Fruit fly (Drosophila melanogaster) whole organism, embryonic: ENCODE data around the gene gw.
A peak's percentile ranks its signal among the peaks of the same experiment; 100 is the strongest.

Experiments used
- ATbp ChIP-seq: fragments of 200-800 bp; sonication (Bioruptor generic); optimal IDR thresholded peaks from 2 replicates; lab custom pipeline; 2017; ENCODE audit warnings: missing biosample characterization, mild to moderate bottlenecking, missing genetic modification characterization, missing genetic modification reagents
- CG10462 ChIP-seq: fragments of 200-800 bp; sonication (Bioruptor generic); optimal IDR thresholded peaks from 2 replicates; lab custom pipeline; 2016; ENCODE audit warnings: missing biosample characterization, missing genetic modification characterization
- CG11696 ChIP-seq: fragments of 200-800 bp; sonication (Bioruptor generic); IDR thresholded peaks from 2 replicates; pipeline ENCODE4 v1.3.6; 2022; ENCODE audit warnings: missing biosample characterization, missing genetic modification characterization
- CG12071 ChIP-seq: fragments of 200-800 bp; sonication (Bioruptor generic); optimal IDR thresholded peaks from 3 replicates; lab custom pipeline; 2018; ENCODE audit warnings: missing biosample characterization, mild to moderate bottlenecking, missing genetic modification characterization
- CG12155 ChIP-seq: fragments of 200-800 bp; sonication (Bioruptor generic); optimal IDR thresholded peaks from 3 replicates; lab custom pipeline; 2016; ENCODE audit warnings: missing biosample characterization, missing genetic modification characterization
- CG12744 ChIP-seq: fragments of 200-800 bp; sonication (Bioruptor generic); optimal IDR thresholded peaks from 2 replicates; lab custom pipeline; 2016; ENCODE audit warnings: missing biosample characterization, missing genetic modification characterization
- CG14860 ChIP-seq: fragments of 200-800 bp; sonication (Bioruptor generic); IDR thresholded peaks from 3 replicates; pipeline ENCODE4 v1.3.6; 2022; ENCODE audit warnings: missing biosample characterization, missing genetic modification characterization; ENCODE audit not compliant: partially characterized antibody
- CG15073 ChIP-seq: fragments of 200-800 bp; sonication (Bioruptor generic); optimal IDR thresholded peaks from 2 replicates; lab custom pipeline; 2016; ENCODE audit warnings: missing biosample characterization, missing genetic modification characterization
- CG17359 ChIP-seq: fragments of 200-800 bp; sonication (Bioruptor generic); optimal IDR thresholded peaks from 3 replicates; lab custom pipeline; 2018; ENCODE audit warnings: missing biosample characterization, mild to moderate bottlenecking, missing genetic modification characterization, moderate library complexity
- CG17829 ChIP-seq: fragments of 200-800 bp; optimal IDR thresholded peaks from 2 replicates; lab custom pipeline; 2019; ENCODE audit warnings: missing biosample characterization, mild to moderate bottlenecking, missing genetic modification characterization, moderate library complexity
- CG18476 ChIP-seq: fragments of 200-800 bp; sonication (Bioruptor generic); optimal IDR thresholded peaks from 2 replicates; lab custom pipeline; 2016; ENCODE audit warnings: missing biosample characterization, mild to moderate bottlenecking, missing genetic modification characterization
- CG2120 ChIP-seq: fragments of 200-800 bp; sonication (Bioruptor generic); optimal IDR thresholded peaks from 3 replicates; lab custom pipeline; 2016; ENCODE audit warnings: missing biosample characterization, missing genetic modification characterization
- CG2712 ChIP-seq: fragments of 200-800 bp; optimal IDR thresholded peaks from 3 replicates; lab custom pipeline; 2019; ENCODE audit warnings: missing biosample characterization, mild to moderate bottlenecking, missing genetic modification characterization, moderate library complexity
- CG32767 ChIP-seq: fragments of 200-800 bp; sonication (Bioruptor generic); IDR thresholded peaks from 2 replicates; pipeline ENCODE4 v1.3.6; 2022; ENCODE audit warnings: missing biosample characterization, missing genetic modification characterization
- CG7745 ChIP-seq: fragments of 200-800 bp; sonication (Bioruptor generic); optimal IDR thresholded peaks from 2 replicates; lab custom pipeline; 2018; ENCODE audit warnings: missing biosample characterization, mild to moderate bottlenecking, missing genetic modification characterization, moderate library complexity
- CG8290 ChIP-seq, 3 experiments: fragments of 200-800 bp; sonication (Bioruptor generic); optimal IDR thresholded peaks; 2 replicates each; lab custom pipeline; 2016 to 2019; ENCODE audit warnings: missing biosample characterization in 3 of 3, missing genetic modification characterization in 3 of 3, mild to moderate bottlenecking in 2 of 3, moderate library complexity in 1 of 3
- CG9727 ChIP-seq: fragments of 200-800 bp; sonication (Bioruptor generic); optimal IDR thresholded peaks from 3 replicates; lab custom pipeline; 2017; ENCODE audit warnings: missing biosample characterization, mild to moderate bottlenecking, missing genetic modification characterization
- Deaf1 ChIP-seq: fragments of 200-800 bp; optimal IDR thresholded peaks from 3 replicates; lab custom pipeline; 2019; ENCODE audit warnings: missing biosample characterization, mild to moderate bottlenecking, missing genetic modification characterization, moderate library complexity
- Doc3 ChIP-seq: fragments of 200-800 bp; sonication (Bioruptor generic); IDR thresholded peaks from 3 replicates; pipeline ENCODE4 v1.3.6; 2022; ENCODE audit warnings: missing biosample characterization, missing genetic modification characterization; ENCODE audit not compliant: partially characterized antibody
- E2f2 ChIP-seq: fragments of 200-800 bp; sonication (Bioruptor generic); IDR thresholded peaks from 2 replicates; pipeline ENCODE4 v1.3.6; 2022; ENCODE audit warnings: missing biosample characterization, missing genetic modification characterization
- Fer3 ChIP-seq: fragments of 200-800 bp; sonication (Bioruptor generic); optimal IDR thresholded peaks from 2 replicates; lab custom pipeline; 2018; ENCODE audit warnings: missing biosample characterization, mild to moderate bottlenecking, missing genetic modification characterization, moderate library complexity
- Gug ChIP-seq: fragments of 200-800 bp; sonication (Bioruptor generic); IDR thresholded peaks from 4 replicates; pipeline ENCODE4 v1.3.6; 2022; ENCODE audit warnings: missing biosample characterization, missing genetic modification characterization
- Hmr ChIP-seq: fragments of 200-800 bp; sonication (Bioruptor generic); optimal IDR thresholded peaks from 3 replicates; lab custom pipeline; 2017; ENCODE audit warnings: mild to moderate bottlenecking, missing biosample characterization, missing genetic modification reagents, missing genetic modification characterization
- Mrtf ChIP-seq: fragments of 200-800 bp; sonication (Bioruptor generic); IDR thresholded peaks from 3 replicates; pipeline ENCODE4 v1.3.6; 2022; ENCODE audit warnings: missing biosample characterization, missing genetic modification characterization
- PHDP ChIP-seq: fragments of 200-800 bp; sonication (Bioruptor generic); optimal IDR thresholded peaks from 3 replicates; lab custom pipeline; 2018; ENCODE audit warnings: missing biosample characterization, mild to moderate bottlenecking, missing genetic modification characterization, moderate library complexity
- Pdp1 ChIP-seq, 2 experiments: fragments of 200-800 bp; sonication (Bioruptor generic); optimal IDR thresholded peaks; 3 replicates each; lab custom pipeline; 2016; ENCODE audit warnings: missing biosample characterization in 2 of 2, missing genetic modification characterization in 2 of 2, mild to moderate bottlenecking in 1 of 2, moderate library complexity in 1 of 2
- Scr ChIP-seq: fragments of 200-800 bp; sonication (Bioruptor generic); IDR thresholded peaks from 2 replicates; pipeline ENCODE4 v1.3.6; 2022; ENCODE audit warnings: missing biosample characterization, missing genetic modification characterization; ENCODE audit not compliant: partially characterized antibody
- Six4 ChIP-seq: fragments of 200-800 bp; sonication (Bioruptor generic); optimal IDR thresholded peaks from 2 replicates; lab custom pipeline; 2016; ENCODE audit warnings: missing biosample characterization, missing genetic modification characterization
- Xrp1 ChIP-seq: fragments of 200-800 bp; sonication (Bioruptor generic); IDR thresholded peaks from 2 replicates; pipeline ENCODE4 v1.3.6; 2022; ENCODE audit warnings: missing biosample characterization, missing genetic modification characterization
- YL-1 ChIP-seq: fragments of 200-800 bp; sonication (Bioruptor generic); optimal IDR thresholded peaks from 3 replicates; lab custom pipeline; 2017; ENCODE audit warnings: missing biosample characterization, mild to moderate bottlenecking, missing genetic modification characterization
- ac ChIP-seq: fragments of 200-800 bp; sonication (Bioruptor generic); optimal IDR thresholded peaks from 3 replicates; lab custom pipeline; 2017; ENCODE audit warnings: missing biosample characterization, mild to moderate bottlenecking, missing genetic modification characterization
- bab2 ChIP-seq: fragments of 200-800 bp; sonication (Bioruptor generic); optimal IDR thresholded peaks from 2 replicates; lab custom pipeline; 2016; ENCODE audit warnings: missing biosample characterization, missing genetic modification characterization
- cato ChIP-seq: fragments of 200-800 bp; sonication (Bioruptor generic); optimal IDR thresholded peaks from 2 replicates; lab custom pipeline; 2016; ENCODE audit warnings: missing biosample characterization, missing genetic modification characterization, borderline replicate concordance
- ci ChIP-seq: fragments of 200-800 bp; sonication (Bioruptor generic); IDR thresholded peaks from 3 replicates; pipeline ENCODE4 v1.3.6; 2022; ENCODE audit warnings: missing biosample characterization, missing genetic modification characterization
- danr ChIP-seq: fragments of 200-800 bp; sonication (Bioruptor generic); IDR thresholded peaks from 2 replicates; pipeline ENCODE4 v1.3.6; 2022; ENCODE audit warnings: missing biosample characterization, missing genetic modification characterization
- eve ChIP-seq, 2 experiments: fragments of >200 bp; optimal IDR thresholded peaks; 2 replicates each; lab custom pipeline; 2017; ENCODE audit warnings: missing biosample characterization in 2 of 2, missing genetic modification characterization in 2 of 2
- ftz-f1 ChIP-seq: fragments of 200-800 bp; sonication (Bioruptor generic); optimal IDR thresholded peaks from 2 replicates; lab custom pipeline; 2016; ENCODE audit warnings: missing biosample characterization, missing genetic modification characterization
- grau ChIP-seq: fragments of 200-800 bp; optimal IDR thresholded peaks from 3 replicates; lab custom pipeline; 2019; ENCODE audit warnings: missing biosample characterization, mild to moderate bottlenecking, missing genetic modification characterization, moderate library complexity
- grn ChIP-seq: fragments of 200-800 bp; sonication (Bioruptor generic); optimal IDR thresholded peaks from 3 replicates; lab custom pipeline; 2017; ENCODE audit warnings: missing biosample characterization, missing genetic modification characterization
- mirr ChIP-seq: fragments of 200-800 bp; sonication (Bioruptor generic); optimal IDR thresholded peaks from 3 replicates; lab custom pipeline; 2018; ENCODE audit warnings: missing biosample characterization, mild to moderate bottlenecking, missing genetic modification characterization
- nerfin-2 ChIP-seq: fragments of 200-800 bp; sonication (Bioruptor generic); IDR thresholded peaks from 2 replicates; pipeline ENCODE4 v1.3.6; 2022; ENCODE audit warnings: missing biosample characterization, missing genetic modification characterization; ENCODE audit not compliant: partially characterized antibody
- oc ChIP-seq: fragments of 200-800 bp; sonication (Bioruptor generic); optimal IDR thresholded peaks from 2 replicates; lab custom pipeline; 2018; ENCODE audit warnings: missing biosample characterization, mild to moderate bottlenecking, missing genetic modification characterization, moderate library complexity
- slou ChIP-seq: fragments of 200-800 bp; sonication (Bioruptor generic); optimal IDR thresholded peaks from 3 replicates; lab custom pipeline; 2016; ENCODE audit warnings: missing biosample characterization, missing genetic modification characterization
- sr ChIP-seq: fragments of 200-800 bp; sonication (Bioruptor generic); IDR thresholded peaks from 3 replicates; pipeline ENCODE4 v1.3.6; 2022; ENCODE audit warnings: missing biosample characterization, missing genetic modification characterization
- tll ChIP-seq, 2 experiments: fragments of 200-800 bp in 1 of 2; fragments of >200 bp in 1 of 2; sonication (Bioruptor generic) in 1 of 2; optimal IDR thresholded peaks; 2 replicates each; lab custom pipeline; 2017 to 2019; ENCODE audit warnings: missing biosample characterization in 2 of 2, missing genetic modification characterization in 2 of 2, mild to moderate bottlenecking in 1 of 2, moderate library complexity in 1 of 2
- toy ChIP-seq: fragments of 200-800 bp; sonication (Bioruptor generic); IDR thresholded peaks from 2 replicates; pipeline ENCODE4 v1.3.6; 2022; ENCODE audit warnings: missing biosample characterization, missing genetic modification characterization
- trem ChIP-seq: fragments of 200-800 bp; optimal IDR thresholded peaks from 3 replicates; lab custom pipeline; 2019; ENCODE audit warnings: missing biosample characterization, mild to moderate bottlenecking, missing genetic modification characterization, moderate library complexity

gw gene

DNA sequence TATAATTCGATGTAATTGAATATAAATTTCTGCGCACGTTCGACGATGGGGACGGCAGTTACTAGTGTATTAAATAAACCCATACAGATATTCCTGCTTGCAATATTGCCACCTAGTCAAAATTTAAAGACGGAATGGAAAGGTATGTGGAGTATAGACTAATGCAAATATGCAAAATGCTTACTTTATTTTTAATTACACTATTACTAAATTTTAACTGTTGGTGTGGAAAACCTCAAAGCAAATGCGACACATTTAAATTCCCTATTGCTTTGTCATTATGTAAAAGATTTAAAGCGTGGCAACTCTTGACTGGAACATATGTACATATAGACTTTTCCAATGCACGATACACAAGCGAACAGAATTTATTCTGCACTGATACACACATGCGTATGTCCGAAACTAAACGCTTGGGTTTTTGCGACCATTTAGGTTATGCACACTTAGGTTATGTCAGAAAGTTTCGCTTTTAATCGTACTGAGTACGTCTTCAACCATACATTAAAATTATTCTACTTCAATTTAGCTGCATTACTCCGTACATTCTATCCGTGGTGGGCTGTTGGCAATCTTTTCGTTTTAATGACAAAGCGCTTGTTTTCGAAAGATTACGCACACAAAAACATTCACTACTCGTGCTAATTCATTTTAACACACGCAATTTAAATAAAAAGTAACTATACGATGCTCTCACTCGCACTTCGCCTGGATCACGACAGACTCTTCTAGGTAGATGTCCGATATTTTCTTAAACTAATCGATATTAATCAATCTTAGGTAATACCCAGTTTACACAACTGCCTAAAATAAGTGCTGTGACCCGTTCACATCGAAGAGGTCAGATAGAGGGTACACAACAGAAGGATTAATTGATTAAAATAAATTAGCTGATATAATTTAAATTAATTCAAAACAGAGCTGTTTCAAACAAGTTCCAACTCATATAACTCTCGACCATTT is at the start of gene gw (continued):
- TF ChIP-seq sr (GFP tag; lab: Robert Waterston, UW) (no peak), CG9727 (GFP tag; lab: Kevin White, UChicago) (peak; percentile 10), nerfin-2 (GFP tag; lab: Robert Waterston, UW) (peak; percentile 53; the same call in 1 of the 2 replicates), CG32767 (GFP tag; lab: Robert Waterston, UW) (peak; percentile 77), CG14860 (peak; percentile 54; the same call in 2 of the 3 replicates), CG12744 (GFP tag; lab: Kevin White, UChicago) (peak; percentile 60), CG2120 (GFP tag; lab: Kevin White, UChicago) (peak; percentile 87), CG17359 (peak; percentile 85), CG10462 (GFP tag; lab: Kevin White, UChicago) (peak; percentile 54), CG12071 (no peak), CG7745 (tag; lab: Kevin White, UChicago) (peak; percentile 14), Gug (peak; percentile 50; the same call in 3 of the 4 replicates), toy (GFP tag; lab: Robert Waterston, UW) (no peak), Xrp1 (peak; percentile 80), CG17829 (tag; lab: Kevin White, UChicago) (peak; percentile 82), CG2712 (peak; percentile 82), grau (tag; lab: Kevin White, UChicago) (no peak), Deaf1 (no peak), Scr (GFP tag; lab: Robert Waterston, UW) (peak; percentile 59), ATbp (GFP tag; lab: Kevin White, UChicago) (peak; percentile 75), mirr (GFP tag; lab: Kevin White, UChicago) (no peak), eve (GFP tag; optimal IDR thresholded peaks at IDR 0.05; lab: Kevin White, UChicago) (peak in 1 of 2 experiments; percentile 92), bab2 (GFP tag; lab: Kevin White, UChicago) (peak; percentile 80), E2f2 (GFP tag; lab: Robert Waterston, UW) (peak; percentile 60), CG11696 (GFP tag; lab: Robert Waterston, UW) (no peak), Mrtf (GFP tag; lab: Robert Waterston, UW) (no peak; the same call in 2 of the 3 replicates), ftz-f1 (no peak), grn (GFP tag; lab: Kevin White, UChicago) (no peak), CG8290 (GFP tag; optimal IDR thresholded peaks at IDR 0.05; lab: Kevin White, UChicago) (peak; percentile 40), CG8290 (tag; optimal IDR thresholded peaks at IDR 0.05; lab: Kevin White, UChicago) (peak; percentile 36 to 85), oc (tag; lab: Kevin White, UChicago) (no peak), Doc3 (GFP tag; lab: Robert Waterston, UW) (no peak), Fer3 (peak; percentile 79), CG15073 (no peak), ci (GFP tag; lab: Robert Waterston, UW) (no peak), tll (GFP tag; optimal IDR thresholded peaks at IDR 0.05; lab: Kevin White, UChicago) (no peak), Pdp1 (GFP tag; optimal IDR thresholded peaks at IDR 0.05; lab: Kevin White, UChicago) (peak; percentile 82 to 99), ac (GFP tag; lab: Kevin White, UChicago) (no peak), CG12155 (GFP tag; lab: Kevin White, UChicago) (peak; percentile 74), YL-1 (peak; percentile 93), trem (tag; lab: Kevin White, UChicago) (peak; percentile 82), slou (peak; percentile 57), CG18476 (peak; percentile 73), Hmr (GFP tag; lab: Kevin White, UChicago) (no peak), Six4 (peak; percentile 66), danr (0 out of 2 replicates have a peak, but pooled peaks have one; percentile 18), cato (GFP tag; lab: Kevin White, UChicago) (peak; percentile 56), PHDP (tag; lab: Kevin White, UChicago) (peak; percentile 81)
